Worm (Caenorhabditis elegans) whole organism, L4 larva: ENCODE measurements around the gene Y7A5A.5.

Experiments used
- nhr-76 ChIP-seq: fragments of 150-350 bp; optimal IDR thresholded peaks from 2 replicates; lab custom pipeline; 2014; ENCODE audit warnings: missing biosample characterization, missing genetic modification characterization
- unc-62 ChIP-seq, 3 experiments: fragments of 150-350 bp in 1 of 3; sonication (generic microtip); optimal IDR thresholded peaks in 2 of 3; peaks in 1 of 3; 1 replicate in 1 of 3; 2 replicates in 2 of 3; lab custom pipeline; 2014 to 2017; ENCODE audit warnings: missing biosample characterization in 3 of 3, missing genetic modification characterization in 3 of 3, missing genetic modification reagents in 3 of 3, missing genotype in 1 of 3

- TF ChIP-seq nhr-76 (tag; lab: Kevin White, UChicago) (no peak), unc-62 (GFP tag; optimal IDR thresholded peaks at IDR 0.05 in 1 of 2; lab: Kevin White, UChicago) (no peak), unc-62 (tag; optimal IDR thresholded peaks at IDR 0.05; lab: Kevin White, UChicago) (no peak)
Observed at ce11 chrX:15747814-15748213, 38.8 kb downstream of the Y7A5A.5 start.
